Worm (Caenorhabditis elegans) whole organism, L3 larva: ENCODE results near the gene Y17D7C.6.
A peak's percentile ranks its signal among the peaks of the same experiment; 100 is the strongest.

Experiments used
- R02D3.7 ChIP-seq: fragments of 150-350 bp; optimal IDR thresholded peaks from 2 replicates; lab custom pipeline; 2014; ENCODE audit warnings: missing biosample characterization, missing genetic modification characterization
- ceh-9 ChIP-seq: sonication (generic microtip); optimal IDR thresholded peaks from 2 replicates; lab custom pipeline; 2018; ENCODE audit warnings: missing biosample characterization, missing genetic modification characterization
- egl-27 ChIP-seq: sonication (generic microtip); optimal IDR thresholded peaks from 4 replicates; lab custom pipeline; 2017; ENCODE audit warnings: missing biosample characterization, missing genetic modification reagents, missing genetic modification characterization
- elt-3 ChIP-seq, 3 experiments: fragments of 150-350 bp in 1 of 3; sonication (generic microtip) in 2 of 3; optimal IDR thresholded peaks; 2 replicates in 2 of 3; 4 replicates in 1 of 3; lab custom pipeline; 2014 to 2017; ENCODE audit warnings: missing biosample characterization in 3 of 3, missing genetic modification characterization in 3 of 3
- eor-1 ChIP-seq, 2 experiments: fragments of 150-350 bp; optimal IDR thresholded peaks; 2 replicates each; lab custom pipeline; 2014 to 2018; ENCODE audit warnings: missing biosample characterization in 2 of 2, missing genetic modification characterization in 2 of 2
- jun-1 ChIP-seq: fragments of 150-350 bp; optimal IDR thresholded peaks from 2 replicates; lab custom pipeline; 2014; ENCODE audit warnings: missing biosample characterization, missing genetic modification reagents, missing genetic modification characterization
- lin-15B ChIP-seq: fragments of 150-350 bp; optimal IDR thresholded peaks from 2 replicates; lab custom pipeline; 2014; ENCODE audit warnings: missing biosample characterization, missing genetic modification characterization
- nfya-1 ChIP-seq: sonication (generic microtip); optimal IDR thresholded peaks from 2 replicates; lab custom pipeline; 2017; ENCODE audit warnings: missing genetic modification characterization, mild to moderate bottlenecking, missing compliant biosample characterization, antibody characterized with exemption, moderate library complexity; ENCODE audit not compliant: insufficient read depth
- nhr-237 ChIP-seq: fragments of 150-350 bp; optimal IDR thresholded peaks from 2 replicates; lab custom pipeline; 2014; ENCODE audit warnings: missing biosample characterization, missing genetic modification characterization
- nhr-43 ChIP-seq: sonication (generic microtip); optimal IDR thresholded peaks from 2 replicates; lab custom pipeline; 2016; ENCODE audit warnings: mild to moderate bottlenecking, missing genetic modification characterization, missing compliant biosample characterization; ENCODE audit not compliant: poor library complexity, severe bottlenecking
- snpc-4 ChIP-seq: fragments of 150-350 bp; optimal IDR thresholded peaks from 2 replicates; lab custom pipeline; 2014; ENCODE audit warnings: missing biosample characterization, missing genetic modification characterization
- unc-62 ChIP-seq: fragments of 150-350 bp; sonication (generic microtip); optimal IDR thresholded peaks from 4 replicates; lab custom pipeline; 2014; ENCODE audit warnings: missing biosample characterization, missing genetic modification reagents, missing genetic modification characterization
- ztf-4 ChIP-seq: fragments of 150-350 bp; optimal IDR thresholded peaks from 2 replicates; lab custom pipeline; 2014; ENCODE audit warnings: missing biosample characterization, missing genetic modification characterization

DNA sequence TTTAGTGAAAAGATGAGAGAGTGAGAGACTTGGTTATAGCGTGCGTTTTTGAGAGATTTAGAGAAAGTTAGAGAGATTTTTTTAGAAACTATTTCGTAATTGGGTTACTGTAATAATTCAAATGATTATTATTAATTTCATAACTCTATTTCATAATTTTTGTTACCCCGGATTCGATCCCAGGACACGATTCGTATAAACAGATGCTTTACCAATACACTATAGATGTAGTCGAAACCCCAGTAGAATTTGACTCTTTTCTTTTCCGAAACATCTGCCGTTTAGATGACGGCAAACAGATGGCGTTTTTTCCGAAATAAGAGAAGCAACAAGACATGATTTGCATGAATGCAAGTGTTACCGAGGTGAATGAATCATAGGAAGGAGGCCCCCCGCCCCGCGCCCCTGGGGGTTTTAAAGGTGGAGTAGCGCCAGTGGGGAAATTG is 458 bp downstream of the Y17D7C.6 start:
- TF ChIP-seq R02D3.7 (no peak), egl-27 (no peak), nhr-237 (no peak), snpc-4 (peak; percentile 27), jun-1 (tag; lab: Kevin White, UChicago) (no peak), unc-62 (GFP tag; lab: Kevin White, UChicago) (no peak), ztf-4 (no peak), elt-3 (tag; optimal IDR thresholded peaks at IDR 0.05; lab: Kevin White, UChicago) (no peak), eor-1 (tag; optimal IDR thresholded peaks at IDR 0.05; lab: Kevin White, UChicago) (no peak), nfya-1 (tag; lab: Kevin White, UChicago) (no peak), ceh-9 (no peak), nhr-43 (no peak), lin-15B (tag; lab: Kevin White, UChicago) (no peak)
